Fruit fly (Drosophila melanogaster): ENCODE measurements around the gene CG4511.

CG4511 gene

DNA sequence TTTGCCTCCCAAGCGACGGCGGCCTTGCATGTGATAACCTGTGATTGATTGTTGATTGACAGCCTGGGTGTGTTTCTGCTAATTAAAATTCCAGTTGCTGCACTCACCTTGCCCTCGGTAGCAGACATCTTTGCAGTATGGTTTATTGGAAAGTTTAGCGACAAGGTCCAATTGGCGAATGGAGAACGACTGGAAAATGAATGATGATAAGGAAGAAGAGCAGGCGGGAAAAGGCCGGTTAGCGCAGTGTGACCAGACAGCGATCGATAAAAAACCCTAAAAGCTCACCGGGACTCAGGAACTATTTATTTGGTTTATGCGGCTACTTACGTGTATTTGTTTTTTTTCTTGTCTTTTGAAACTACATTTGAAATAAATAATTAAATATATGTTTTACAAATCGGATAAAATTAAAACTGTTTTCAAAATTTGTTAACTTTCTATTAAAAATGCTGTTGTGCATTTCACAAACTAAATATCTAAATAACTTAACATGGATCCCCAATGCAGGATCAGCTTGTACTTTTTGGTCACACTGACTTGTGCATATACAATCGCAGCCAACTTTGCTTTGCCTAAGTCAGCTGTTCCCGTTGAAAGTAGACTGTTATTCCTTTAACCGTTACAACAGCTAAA lies 18.0 kb downstream of the CG4511 start, which contains the start of gene Fdh (continued):
- TF ChIP-seq CG11560 (tag; IDR thresholded peaks at IDR 0.05) (no peak), zen2 (GFP tag; IDR thresholded peaks at IDR 0.05; ENCODE audit: partially characterized antibody) (no peak), CG30431 (GFP tag; optimal IDR thresholded peaks at IDR 0.05) (no peak), CG14860 (GFP tag; IDR thresholded peaks at IDR 0.05; ENCODE audit: partially characterized antibody) (no peak), CG15696 (tag; optimal IDR thresholded peaks at IDR 0.05) (peak; percentile 73), Hr78 (GFP tag; optimal IDR thresholded peaks at IDR 0.05) (no peak), Antp (GFP tag; optimal IDR thresholded peaks at IDR 0.05) (no peak), CG1602 (GFP tag; optimal IDR thresholded peaks at IDR 0.05) (peak; percentile 58), CG9437 (GFP tag; optimal IDR thresholded peaks at IDR 0.05) (peak; percentile 18), Ets65A (GFP tag) (peak; percentile 79), CG34422 (GFP tag; IDR thresholded peaks at IDR 0.05) (peak; percentile 34; the same call in 1 of the 3 replicates), CG4424 (GFP tag; optimal IDR thresholded peaks at IDR 0.05) (peak; percentile 74), z (GFP tag; IDR thresholded peaks at IDR 0.05) (no peak), BtbVII (GFP tag; optimal IDR thresholded peaks at IDR 0.05) (peak; percentile 29), CG13287 (GFP tag; IDR thresholded peaks at IDR 0.05; ENCODE audit: partially characterized antibody) (peak; percentile 13; the same call in 1 of the 2 replicates), CG13424 (tag; optimal IDR thresholded peaks at IDR 0.05) (peak; percentile 73), Camta (GFP tag; optimal IDR thresholded peaks at IDR 0.05) (peak; percentile 32), Hr39 (optimal IDR thresholded peaks at IDR 0.05) (no peak), ATbp (GFP tag; optimal IDR thresholded peaks at IDR 0.05) (no peak), CG10654 (GFP tag; optimal IDR thresholded peaks at IDR 0.05) (peak; percentile 36), CG14667 (GFP tag; IDR thresholded peaks at IDR 0.05) (no peak), CG18619 (GFP tag; optimal IDR thresholded peaks at IDR 0.05) (peak; percentile 60), nmo (GFP tag; optimal IDR thresholded peaks at IDR 0.05) (peak; percentile 80), Sry-δ (GFP tag; optimal IDR thresholded peaks at IDR 0.05) (peak; percentile 9), CG4617 (GFP tag; optimal IDR thresholded peaks at IDR 0.05; ENCODE audit: borderline replicate concordance) (no peak), caup (GFP tag; optimal IDR thresholded peaks at IDR 0.05; ENCODE audit: severe bottlenecking) (peak; percentile 24), CG31388 (GFP tag; optimal IDR thresholded peaks at IDR 0.05) (no peak), CG11723 (GFP tag; optimal IDR thresholded peaks at IDR 0.05) (peak; percentile 28), CG8089 (GFP tag; optimal IDR thresholded peaks at IDR 0.05) (no peak), YL-1 (GFP tag; optimal IDR thresholded peaks at IDR 0.05) (peak; percentile 41), unpg (GFP tag; optimal IDR thresholded peaks at IDR 0.05) (peak; percentile 54), Gug (GFP tag; IDR thresholded peaks at IDR 0.05) (no peak), mld (GFP tag; IDR thresholded peaks at IDR 0.05; ENCODE audit: partially characterized antibody) (no peak), Taf1 (GFP tag; IDR thresholded peaks at IDR 0.05) (no peak), gem (tag; optimal IDR thresholded peaks at IDR 0.05) (peak; percentile 78), Optix (GFP tag; IDR thresholded peaks at IDR 0.05) (no peak), CG3995 (GFP tag; optimal IDR thresholded peaks at IDR 0.05) (peak; percentile 31), sens (GFP tag) (peak; percentile 80), oc (tag; optimal IDR thresholded peaks at IDR 0.05) (peak; percentile 31), CG10366 (GFP tag; IDR thresholded peaks at IDR 0.05) (peak; percentile 39), CG12391 (tag; optimal IDR thresholded peaks at IDR 0.05) (peak; percentile 81), ash1 (GFP tag; optimal IDR thresholded peaks at IDR 0.05) (no peak), Ada2b (GFP tag; IDR thresholded peaks at IDR 0.05) (no peak), p53 (GFP tag; optimal IDR thresholded peaks at IDR 0.05) (no peak), Xrp1 (GFP tag; IDR thresholded peaks at IDR 0.05) (peak; percentile 69), CG10274 (GFP tag; optimal IDR thresholded peaks at IDR 0.05) (no peak), CHES-1-like (GFP tag; optimal IDR thresholded peaks at IDR 0.05) (no peak), Fer3 (tag; optimal IDR thresholded peaks at IDR 0.05) (peak; percentile 69), HHEX (GFP tag; optimal IDR thresholded peaks at IDR 0.05) (peak; percentile 66), cg (GFP tag; optimal IDR thresholded peaks at IDR 0.05) (no peak)

All from whole organism, embryonic.